Worm (Caenorhabditis elegans) whole organism, L2 larva: ENCODE results near the gene idpc-1.

Experiments
- lin-13 ChIP-seq: fragments of 150-350 bp; optimal IDR thresholded peaks from 2 replicates; lab custom pipeline; 2014; ENCODE audit warnings: missing biosample characterization, missing genetic modification reagents, missing genetic modification characterization
- nhr-11 ChIP-seq: fragments of 150-350 bp; optimal IDR thresholded peaks from 2 replicates; lab custom pipeline; 2014; ENCODE audit warnings: missing biosample characterization, missing genetic modification characterization
- nhr-77 ChIP-seq: fragments of 150-350 bp; optimal IDR thresholded peaks from 2 replicates; lab custom pipeline; 2014; ENCODE audit warnings: missing biosample characterization, missing genetic modification characterization

ce11 chrIII:11452530-11452929, 25.5 kb downstream of the idpc-1 start:
- TF ChIP-seq nhr-11 (tag; lab: Kevin White, UChicago) (no peak), lin-13 (GFP tag; lab: Kevin White, UChicago) (no peak), nhr-77 (tag; lab: Kevin White, UChicago) (no peak)
